Worm (Caenorhabditis elegans): ENCODE results near the gene wrt-5.

DNA sequence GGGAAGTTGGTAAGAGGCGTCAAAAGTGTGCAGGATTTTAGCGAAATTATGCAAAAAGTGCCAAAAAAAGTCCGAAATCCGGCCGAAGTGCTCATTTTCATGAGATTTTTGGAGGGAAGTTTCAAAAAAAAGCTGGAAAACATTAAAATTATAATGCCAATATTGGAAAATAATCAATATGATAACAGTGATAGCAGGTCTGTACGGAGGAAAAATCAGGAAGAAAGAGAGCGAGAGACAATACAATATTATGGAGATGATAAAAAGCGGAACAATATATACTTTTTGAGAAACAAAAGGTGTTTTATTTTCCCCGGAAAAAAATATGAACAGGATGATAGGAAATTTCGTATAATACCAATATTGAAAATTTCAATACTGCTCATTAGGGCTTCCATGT, 2.0 kb upstream of the wrt-5 start:
- TF ChIP-seq ref-1 (GFP tag; conservative IDR thresholded peaks at IDR 0.05) (no peak), klf-2 (GFP tag; conservative IDR thresholded peaks at IDR 0.05) (no peak), cog-1 (tag; optimal IDR thresholded peaks at IDR 0.05) (no peak), tab-1 (GFP tag; IDR thresholded peaks at IDR 0.05) (no peak), flt-1 (GFP tag; IDR thresholded peaks at IDR 0.05) (no peak), med-1 (GFP tag; optimal IDR thresholded peaks at IDR 0.05; ENCODE audit: insufficient read depth) (no peak)

Data from whole organism, midembryonic.